Fruit fly (Drosophila melanogaster) whole organism, embryonic: ENCODE measurements around the gene CG31816.

Experiments
- Atf-2 ChIP-seq: fragments of 200-800 bp; sonication (Bioruptor generic); optimal IDR thresholded peaks from 2 replicates; lab custom pipeline; 2016; ENCODE audit warnings: missing biosample characterization, missing genetic modification characterization
- CG10431 ChIP-seq: fragments of 200-800 bp; sonication (Bioruptor generic); optimal IDR thresholded peaks from 3 replicates; lab custom pipeline; 2018; ENCODE audit warnings: missing biosample characterization, mild to moderate bottlenecking, missing genetic modification characterization
- CG10543 ChIP-seq: fragments of 200-800 bp; sonication (Bioruptor generic); optimal IDR thresholded peaks from 3 replicates; lab custom pipeline; 2017; ENCODE audit warnings: missing biosample characterization, mild to moderate bottlenecking, missing genetic modification characterization, moderate library complexity
- CG11085 ChIP-seq: fragments of 200-800 bp; sonication (Bioruptor generic); IDR thresholded peaks from 2 replicates; pipeline ENCODE4 v1.3.6; 2022; ENCODE audit warnings: missing biosample characterization, missing genetic modification characterization
- CG12071 ChIP-seq: fragments of 200-800 bp; sonication (Bioruptor generic); optimal IDR thresholded peaks from 3 replicates; lab custom pipeline; 2018; ENCODE audit warnings: missing biosample characterization, mild to moderate bottlenecking, missing genetic modification characterization
- CG15269 ChIP-seq: fragments of 200-800 bp; sonication (Bioruptor generic); optimal IDR thresholded peaks from 2 replicates; lab custom pipeline; 2018; ENCODE audit warnings: missing biosample characterization, mild to moderate bottlenecking, missing genetic modification characterization, moderate library complexity
- CG1529 ChIP-seq: fragments of 200-800 bp; sonication (Bioruptor generic); optimal IDR thresholded peaks from 3 replicates; lab custom pipeline; 2018; ENCODE audit warnings: missing biosample characterization, missing genetic modification characterization
- CG31388 ChIP-seq: fragments of 200-800 bp; sonication (Bioruptor generic); optimal IDR thresholded peaks from 2 replicates; lab custom pipeline; 2016; ENCODE audit warnings: missing biosample characterization, missing genetic modification characterization
- CG4328 ChIP-seq: fragments of 200-800 bp; sonication (Bioruptor generic); optimal IDR thresholded peaks from 3 replicates; lab custom pipeline; 2017; ENCODE audit warnings: missing biosample characterization, missing genetic modification reagents, missing genetic modification characterization
- CG4424 ChIP-seq: fragments of 200-800 bp; sonication (Bioruptor generic); optimal IDR thresholded peaks from 3 replicates; lab custom pipeline; 2016; ENCODE audit warnings: missing biosample characterization, missing genetic modification characterization
- CG4854 ChIP-seq: fragments of 200-800 bp; sonication (Bioruptor generic); optimal IDR thresholded peaks from 2 replicates; lab custom pipeline; 2016; ENCODE audit warnings: missing biosample characterization, missing genetic modification characterization, inconsistent platforms
- CG6272 ChIP-seq: fragments of 200-800 bp; sonication (Bioruptor generic); IDR thresholded peaks from 2 replicates; pipeline ENCODE4 v1.3.6; 2022; ENCODE audit warnings: missing biosample characterization, missing genetic modification characterization
- CG8281 ChIP-seq: fragments of 200-800 bp; sonication (Bioruptor generic); optimal IDR thresholded peaks from 2 replicates; lab custom pipeline; 2018; ENCODE audit warnings: missing biosample characterization, mild to moderate bottlenecking, missing genetic modification characterization, moderate library complexity
- CG9727 ChIP-seq: fragments of 200-800 bp; sonication (Bioruptor generic); optimal IDR thresholded peaks from 3 replicates; lab custom pipeline; 2017; ENCODE audit warnings: missing biosample characterization, mild to moderate bottlenecking, missing genetic modification characterization
- Dad ChIP-seq: fragments of 200-800 bp; sonication (Bioruptor generic); optimal IDR thresholded peaks from 3 replicates; lab custom pipeline; 2016; ENCODE audit warnings: missing biosample characterization, missing genetic modification characterization
- Dll ChIP-seq: fragments of 200-800 bp; sonication (Bioruptor generic); IDR thresholded peaks from 4 replicates; pipeline ENCODE4 v1.3.6; 2022; ENCODE audit warnings: missing biosample characterization, missing genetic modification characterization; ENCODE audit not compliant: partially characterized antibody
- Dp ChIP-seq: fragments of 200-800 bp; sonication (Bioruptor generic); optimal IDR thresholded peaks from 2 replicates; lab custom pipeline; 2018; ENCODE audit warnings: missing biosample characterization, mild to moderate bottlenecking, missing genetic modification characterization, moderate library complexity
- E2f1 ChIP-seq: fragments of 200-800 bp; sonication (Bioruptor generic); IDR thresholded peaks from 2 replicates; pipeline ENCODE4 v1.3.6; 2022; ENCODE audit warnings: missing biosample characterization, missing genetic modification characterization
- Ets65A ChIP-seq: fragments of 200-800 bp; sonication (Bioruptor generic); peaks from one replicate; lab custom pipeline; 2016; ENCODE audit warnings: missing biosample characterization, missing genetic modification characterization
- Fer3 ChIP-seq: fragments of 200-800 bp; sonication (Bioruptor generic); optimal IDR thresholded peaks from 2 replicates; lab custom pipeline; 2018; ENCODE audit warnings: missing biosample characterization, mild to moderate bottlenecking, missing genetic modification characterization, moderate library complexity
- Gsc ChIP-seq: fragments of 200-800 bp; sonication (Bioruptor generic); IDR thresholded peaks from 2 replicates; pipeline ENCODE4 v1.3.6; 2022; ENCODE audit warnings: missing biosample characterization, missing genetic modification characterization
- HHEX ChIP-seq: fragments of 200-800 bp; sonication (Bioruptor generic); optimal IDR thresholded peaks from 3 replicates; lab custom pipeline; 2017; ENCODE audit warnings: missing biosample characterization, mild to moderate bottlenecking, missing genetic modification characterization, missing genetic modification reagents
- HLH54F ChIP-seq: fragments of 200-800 bp; sonication (Bioruptor generic); optimal IDR thresholded peaks from 3 replicates; lab custom pipeline; 2016; ENCODE audit warnings: missing biosample characterization, missing genetic modification characterization
- Hey ChIP-seq: fragments of 200-800 bp; sonication (Bioruptor generic); optimal IDR thresholded peaks from 3 replicates; lab custom pipeline; 2018; ENCODE audit warnings: missing biosample characterization, mild to moderate bottlenecking, missing genetic modification characterization
- Jarid2 ChIP-seq: fragments of 200-800 bp; sonication (Bioruptor generic); optimal IDR thresholded peaks from 3 replicates; lab custom pipeline; 2017; ENCODE audit warnings: mild to moderate bottlenecking, missing biosample characterization, missing genetic modification reagents, missing genetic modification characterization
- Kr ChIP-seq: fragments of 200-800 bp; sonication (Bioruptor generic); optimal IDR thresholded peaks from 2 replicates; lab custom pipeline; 2017; ENCODE audit warnings: missing biosample characterization, mild to moderate bottlenecking, missing genetic modification characterization
- Max ChIP-seq: fragments of 200-800 bp; sonication (Bioruptor generic); optimal IDR thresholded peaks from 2 replicates; lab custom pipeline; 2016; ENCODE audit warnings: missing biosample characterization, mild to moderate bottlenecking, missing genetic modification characterization
- Mrtf ChIP-seq: fragments of 200-800 bp; sonication (Bioruptor generic); IDR thresholded peaks from 3 replicates; pipeline ENCODE4 v1.3.6; 2022; ENCODE audit warnings: missing biosample characterization, missing genetic modification characterization
- Nf-YC ChIP-seq: fragments of 200-800 bp; optimal IDR thresholded peaks from 3 replicates; lab custom pipeline; 2019; ENCODE audit warnings: missing biosample characterization, mild to moderate bottlenecking, missing genetic modification characterization, moderate library complexity
- Pdp1 ChIP-seq, 2 experiments: fragments of 200-800 bp; sonication (Bioruptor generic); optimal IDR thresholded peaks; 3 replicates each; lab custom pipeline; 2016; ENCODE audit warnings: missing biosample characterization in 2 of 2, missing genetic modification characterization in 2 of 2, mild to moderate bottlenecking in 1 of 2, moderate library complexity in 1 of 2
- Rx ChIP-seq: fragments of 200-800 bp; sonication (Bioruptor generic); IDR thresholded peaks from 2 replicates; pipeline ENCODE4 v1.3.6; 2022; ENCODE audit warnings: missing biosample characterization, missing genetic modification characterization
- Sox100B ChIP-seq: fragments of 200-800 bp; sonication (Bioruptor generic); optimal IDR thresholded peaks from 3 replicates; lab custom pipeline; 2018; ENCODE audit warnings: missing biosample characterization, mild to moderate bottlenecking, missing genetic modification characterization
- Sry-β ChIP-seq: fragments of 200-800 bp; sonication (Bioruptor generic); optimal IDR thresholded peaks from 2 replicates; lab custom pipeline; 2018; ENCODE audit warnings: missing biosample characterization, mild to moderate bottlenecking, missing genetic modification characterization, moderate library complexity
- Stat92E ChIP-seq, 3 experiments: fragments of >200 bp in 2 of 3; fragments of 200-800 bp in 1 of 3; sonication (Bioruptor generic) in 1 of 3; optimal IDR thresholded peaks; 2 replicates each; lab custom pipeline; 2017 to 2019; ENCODE audit warnings: missing biosample characterization in 3 of 3, missing genetic modification characterization in 3 of 3, mild to moderate bottlenecking in 1 of 3, moderate library complexity in 1 of 3
- Usf ChIP-seq: fragments of 200-800 bp; sonication (Bioruptor generic); optimal IDR thresholded peaks from 2 replicates; lab custom pipeline; 2017; ENCODE audit warnings: missing genotype, missing biosample characterization, missing genetic modification characterization
- ab ChIP-seq: fragments of 200-800 bp; sonication (Bioruptor generic); optimal IDR thresholded peaks from 2 replicates; lab custom pipeline; 2016; ENCODE audit warnings: missing biosample characterization, missing genetic modification characterization
- abd-A ChIP-seq: fragments of 200-800 bp; sonication (Bioruptor generic); optimal IDR thresholded peaks from 3 replicates; lab custom pipeline; 2019; ENCODE audit warnings: missing biosample characterization, mild to moderate bottlenecking, missing genetic modification characterization, moderate library complexity
- ase ChIP-seq: fragments of 200-800 bp; sonication (Bioruptor generic); IDR thresholded peaks from 3 replicates; pipeline ENCODE4 v1.3.6; 2022; ENCODE audit warnings: missing biosample characterization, missing genetic modification characterization
- croc ChIP-seq: fragments of 200-800 bp; sonication (Bioruptor generic); conservative IDR thresholded peaks from 3 replicates; pipeline ENCODE4 v1.3.6; 2022; ENCODE audit warnings: missing biosample characterization, missing genetic modification characterization
- gro ChIP-seq: fragments of 200-800 bp; sonication (Bioruptor generic); optimal IDR thresholded peaks from 2 replicates; lab custom pipeline; 2016; ENCODE audit warnings: missing biosample characterization, missing genetic modification characterization
- ham ChIP-seq: fragments of 200-800 bp; sonication (Bioruptor generic); IDR thresholded peaks from 2 replicates; pipeline ENCODE4 v1.3.6; 2022; ENCODE audit warnings: missing biosample characterization, missing genetic modification characterization
- prd ChIP-seq, 3 experiments: fragments of >200 bp in 2 of 3; fragments of 200-800 bp in 1 of 3; sonication (Bioruptor generic) in 1 of 3; optimal IDR thresholded peaks in 2 of 3; IDR thresholded peaks in 1 of 3; 2 replicates in 2 of 3; 3 replicates in 1 of 3; pipeline versions ENCODE4 v1.3.6 to Lab custom; 2017 to 2022; ENCODE audit warnings: missing biosample characterization in 1 of 3, missing genetic modification characterization in 1 of 3
- row ChIP-seq: fragments of 200-800 bp; sonication (Bioruptor generic); IDR thresholded peaks from 3 replicates; pipeline ENCODE4 v1.3.6; 2022; ENCODE audit warnings: missing biosample characterization, missing genetic modification characterization
- run ChIP-seq: fragments of 200-800 bp; sonication (Bioruptor generic); optimal IDR thresholded peaks from 3 replicates; lab custom pipeline; 2018; ENCODE audit warnings: missing biosample characterization, mild to moderate bottlenecking, missing genetic modification characterization
- schlank ChIP-seq: fragments of 200-800 bp; sonication (Bioruptor generic); optimal IDR thresholded peaks from 2 replicates; lab custom pipeline; 2018; ENCODE audit warnings: missing biosample characterization, mild to moderate bottlenecking, missing genetic modification characterization
- sima ChIP-seq: fragments of 200-800 bp; sonication (Bioruptor generic); optimal IDR thresholded peaks from 2 replicates; lab custom pipeline; 2016; ENCODE audit warnings: missing biosample characterization, missing genetic modification characterization
- tx ChIP-seq: fragments of 200-800 bp; sonication (Bioruptor generic); optimal IDR thresholded peaks from 2 replicates; lab custom pipeline; 2016; ENCODE audit warnings: missing biosample characterization, missing genetic modification characterization
- unc-4 ChIP-seq: fragments of 200-800 bp; sonication (Bioruptor generic); IDR thresholded peaks from 2 replicates; pipeline ENCODE4 v1.3.6; 2022; ENCODE audit warnings: missing biosample characterization, missing genetic modification characterization; ENCODE audit not compliant: partially characterized antibody
- zen2 ChIP-seq: fragments of 200-800 bp; sonication (Bioruptor generic); IDR thresholded peaks from 3 replicates; pipeline ENCODE4 v1.3.6; 2022; ENCODE audit warnings: missing biosample characterization, missing genetic modification characterization; ENCODE audit not compliant: partially characterized antibody
- zfh2 ChIP-seq: fragments of 200-800 bp; sonication (Bioruptor generic); optimal IDR thresholded peaks from 2 replicates; lab custom pipeline; 2016; ENCODE audit warnings: missing biosample characterization, missing genetic modification characterization

Gene CG31816

DNA sequence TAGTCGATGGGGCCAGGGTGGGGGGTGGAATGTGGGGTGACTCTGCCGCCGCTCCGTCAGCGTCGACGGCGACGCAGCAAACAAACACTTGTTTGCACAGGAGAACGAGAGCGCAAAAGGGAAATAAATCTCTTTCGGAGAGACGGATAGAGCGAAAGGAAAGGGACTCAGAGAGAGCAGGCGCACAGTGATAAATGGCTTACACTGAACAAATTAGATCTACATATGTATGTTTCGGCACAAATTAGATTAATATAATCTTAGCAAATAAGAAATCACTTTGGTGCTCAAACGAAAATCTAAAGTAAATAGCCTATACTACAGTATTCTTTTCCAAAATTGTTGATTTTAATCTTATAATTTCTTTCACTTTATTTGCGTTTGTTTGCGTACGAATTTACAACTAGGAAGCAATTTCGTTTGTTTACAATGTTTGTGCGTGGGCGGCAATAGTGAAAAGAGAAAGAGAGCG, 6.6 kb upstream of the CG31816 start (continued):
- TF ChIP-seq zfh2: peak; percentile 74
- TF ChIP-seq Rx: peak; percentile 94
- TF ChIP-seq Gsc (GFP tag; lab: Robert Waterston, UW): no peak
- peak; percentile 97 for TF ChIP-seq row (GFP tag; lab: Robert Waterston, UW)
- TF ChIP-seq Sox100B (GFP tag; lab: Kevin White, UChicago): peak; percentile 85
- peak; percentile 73 for TF ChIP-seq CG4328 (GFP tag; lab: Kevin White, UChicago)
- peak; percentile 90 for TF ChIP-seq ase
- peak; percentile 89 for TF ChIP-seq CG4424 (GFP tag; lab: Kevin White, UChicago)
- no peak for TF ChIP-seq zen2 (GFP tag; lab: Robert Waterston, UW)
- peak; percentile 73 for TF ChIP-seq Max (GFP tag; lab: Kevin White, UChicago)
- peak; percentile 54 for TF ChIP-seq CG31388 (GFP tag; lab: Kevin White, UChicago)
- TF ChIP-seq CG10543: peak; percentile 58
- TF ChIP-seq Kr (GFP tag; lab: Kevin White, UChicago): peak; percentile 76
- TF ChIP-seq Fer3: peak; percentile 93
- peak; percentile 92 for TF ChIP-seq HHEX (GFP tag; lab: Kevin White, UChicago)
- TF ChIP-seq Pdp1 (GFP tag; optimal IDR thresholded peaks at IDR 0.05; lab: Kevin White, UChicago): peak; percentile 68 to 83
- peak; percentile 82 for TF ChIP-seq gro
- peak; percentile 91 for TF ChIP-seq Mrtf (GFP tag; lab: Robert Waterston, UW)
- TF ChIP-seq Nf-YC: peak; percentile 59
- TF ChIP-seq CG9727 (GFP tag; lab: Kevin White, UChicago): peak; percentile 94
- TF ChIP-seq croc (GFP tag; lab: Robert Waterston, UW): peak; percentile 90
- TF ChIP-seq schlank: peak; percentile 80
- TF ChIP-seq Dp (GFP tag; lab: Kevin White, UChicago): no peak
- TF ChIP-seq CG10431 (GFP tag; lab: Kevin White, UChicago): peak; percentile 83
- peak; percentile 82 for TF ChIP-seq Atf-2 (GFP tag; lab: Kevin White, UChicago)
- peak; percentile 65 for TF ChIP-seq Hey (tag; lab: Kevin White, UChicago)
- TF ChIP-seq CG15269 (tag; lab: Kevin White, UChicago): peak; percentile 88
- TF ChIP-seq Ets65A (GFP tag; lab: Kevin White, UChicago): peak; percentile 90
- peak; percentile 75 for TF ChIP-seq abd-A (tag; lab: Kevin White, UChicago)
- TF ChIP-seq CG12071 (GFP tag; lab: Kevin White, UChicago): peak; percentile 88
- TF ChIP-seq CG4854: peak; percentile 68
- TF ChIP-seq CG8281 (tag; lab: Kevin White, UChicago): peak; percentile 82
- TF ChIP-seq CG6272 (GFP tag; lab: Robert Waterston, UW): peak; percentile 89
- no peak for TF ChIP-seq prd (optimal IDR thresholded peaks at IDR 0.05; lab: Kevin White, UChicago)
- TF ChIP-seq prd (GFP tag; IDR thresholded peaks at IDR 0.05; lab: Robert Waterston, UW): peak; percentile 98
- peak; percentile 69 for TF ChIP-seq Jarid2
- peak in 1 of 3 experiments; percentile 50 for TF ChIP-seq Stat92E (GFP tag; optimal IDR thresholded peaks at IDR 0.05; lab: Kevin White, UChicago)
- TF ChIP-seq Usf (GFP tag; lab: Kevin White, UChicago): peak; percentile 75
- peak; percentile 90 for TF ChIP-seq CG1529 (GFP tag; lab: Kevin White, UChicago)
- peak; percentile 76 for TF ChIP-seq Dad (GFP tag; lab: Kevin White, UChicago)
- TF ChIP-seq ham (GFP tag; lab: Robert Waterston, UW): peak; percentile 66; the same call in 1 of the 2 replicates
- peak; percentile 94 for TF ChIP-seq E2f1 (GFP tag; lab: Robert Waterston, UW)
- TF ChIP-seq sima (GFP tag; lab: Kevin White, UChicago): peak; percentile 63
- TF ChIP-seq unc-4 (GFP tag; lab: Robert Waterston, UW): no peak
- peak; percentile 67 for TF ChIP-seq ab (GFP tag; lab: Kevin White, UChicago)
- TF ChIP-seq CG11085 (GFP tag; lab: Robert Waterston, UW): peak; percentile 87
- TF ChIP-seq HLH54F (GFP tag; lab: Kevin White, UChicago): peak; percentile 78
- TF ChIP-seq run (tag; lab: Kevin White, UChicago): peak; percentile 86
- peak; percentile 56 for TF ChIP-seq Sry-β
- peak; percentile 65 for TF ChIP-seq tx (GFP tag; lab: Kevin White, UChicago)
- TF ChIP-seq Dll (GFP tag; lab: Robert Waterston, UW): no peak
